Worm (Caenorhabditis elegans) whole organism, L2 larva: ENCODE results near the gene unk-1.

Experiments
- C34F6.9 ChIP-seq: fragments of 150-350 bp; optimal IDR thresholded peaks from 2 replicates; lab custom pipeline; 2014; ENCODE audit warnings: missing biosample characterization, missing genetic modification characterization
- F13H6.1 ChIP-seq: sonication (generic microtip); optimal IDR thresholded peaks from 2 replicates; lab custom pipeline; 2016; ENCODE audit warnings: missing genetic modification characterization, missing compliant biosample characterization
- R02D3.7 ChIP-seq: fragments of 150-350 bp; optimal IDR thresholded peaks from 2 replicates; lab custom pipeline; 2014; ENCODE audit warnings: missing biosample characterization, missing genetic modification characterization
- Y55F3AM.14 ChIP-seq: fragments of 200-800 bp; sonication (Bioruptor generic); optimal IDR thresholded peaks from 2 replicates; lab custom pipeline; 2018; ENCODE audit warnings: mild to moderate bottlenecking, missing genetic modification characterization, missing compliant biosample characterization
- ZK546.5 ChIP-seq: sonication (generic microtip); optimal IDR thresholded peaks from 2 replicates; lab custom pipeline; 2017; ENCODE audit warnings: missing biosample characterization, missing genetic modification characterization
- alr-1 ChIP-seq: fragments of 150-350 bp; optimal IDR thresholded peaks from 2 replicates; lab custom pipeline; 2014; ENCODE audit warnings: missing biosample characterization, missing genetic modification characterization
- ceh-16 ChIP-seq: fragments of 150-350 bp; optimal IDR thresholded peaks from 2 replicates; lab custom pipeline; 2014; ENCODE audit warnings: missing biosample characterization, missing genetic modification characterization
- ceh-82 ChIP-seq: fragments of 150-350 bp; optimal IDR thresholded peaks from 2 replicates; lab custom pipeline; 2014; ENCODE audit warnings: missing biosample characterization, missing genetic modification characterization
- crh-2 ChIP-seq: sonication (generic microtip); optimal IDR thresholded peaks from 2 replicates; lab custom pipeline; 2017; ENCODE audit warnings: missing biosample characterization, missing genetic modification characterization
- dmd-4 ChIP-seq: sonication (generic microtip); optimal IDR thresholded peaks from 2 replicates; lab custom pipeline; 2017; ENCODE audit warnings: missing biosample characterization, missing genetic modification characterization
- fos-1 ChIP-seq: fragments of 150-350 bp; optimal IDR thresholded peaks from 2 replicates; lab custom pipeline; 2014; ENCODE audit warnings: missing biosample characterization, missing genetic modification characterization
- gmeb-1 ChIP-seq: fragments of 150-350 bp; optimal IDR thresholded peaks from 2 replicates; lab custom pipeline; 2014; ENCODE audit warnings: missing biosample characterization, missing genetic modification characterization
- lin-11 ChIP-seq: fragments of 150-350 bp; sonication (generic microtip); optimal IDR thresholded peaks from 2 replicates; lab custom pipeline; 2014; ENCODE audit warnings: missing biosample characterization, missing genetic modification characterization, inconsistent platforms, mixed read lengths
- lsy-2 ChIP-seq, 2 experiments: fragments of 150-350 bp in 1 of 2; sonication (generic microtip) in 1 of 2; optimal IDR thresholded peaks; 2 replicates each; lab custom pipeline; 2014 to 2017; ENCODE audit warnings: missing biosample characterization in 2 of 2, missing genetic modification characterization in 2 of 2
- mdl-1 ChIP-seq, 2 experiments: fragments of 150-350 bp in 1 of 2; sonication (generic microtip) in 1 of 2; optimal IDR thresholded peaks; 2 replicates each; lab custom pipeline; 2017; ENCODE audit warnings: missing biosample characterization in 2 of 2, missing genetic modification characterization in 2 of 2
- nhr-11 ChIP-seq: fragments of 150-350 bp; optimal IDR thresholded peaks from 2 replicates; lab custom pipeline; 2014; ENCODE audit warnings: missing biosample characterization, missing genetic modification characterization
- nhr-12 ChIP-seq: fragments of 150-350 bp; optimal IDR thresholded peaks from 2 replicates; lab custom pipeline; 2014; ENCODE audit warnings: missing biosample characterization, missing genetic modification characterization
- nhr-129 ChIP-seq: fragments of 150-350 bp; optimal IDR thresholded peaks from 2 replicates; lab custom pipeline; 2014; ENCODE audit warnings: missing biosample characterization, missing genetic modification characterization
- nhr-21 ChIP-seq: fragments of 150-350 bp; optimal IDR thresholded peaks from 2 replicates; lab custom pipeline; 2014; ENCODE audit warnings: missing biosample characterization, missing genetic modification characterization
- nhr-237 ChIP-seq: fragments of 150-350 bp; optimal IDR thresholded peaks from 2 replicates; lab custom pipeline; 2014; ENCODE audit warnings: missing biosample characterization, missing genetic modification characterization
- nhr-25 ChIP-seq: fragments of 150-350 bp; sonication (generic microtip); optimal IDR thresholded peaks from 3 replicates; lab custom pipeline; 2014; ENCODE audit warnings: missing biosample characterization, missing genetic modification characterization
- nhr-77 ChIP-seq: fragments of 150-350 bp; optimal IDR thresholded peaks from 2 replicates; lab custom pipeline; 2014; ENCODE audit warnings: missing biosample characterization, missing genetic modification characterization
- sma-3 ChIP-seq: sonication (generic microtip); optimal IDR thresholded peaks from 2 replicates; lab custom pipeline; 2016; ENCODE audit warnings: missing genetic modification reagents, missing genetic modification characterization, missing compliant biosample characterization
- sma-9 ChIP-seq, 2 experiments: fragments of 150-350 bp in 1 of 2; sonication (generic microtip) in 1 of 2; optimal IDR thresholded peaks; 2 replicates each; lab custom pipeline; 2014 to 2016; ENCODE audit warnings: missing genetic modification characterization in 2 of 2, mild to moderate bottlenecking in 1 of 2, missing biosample characterization in 1 of 2, missing compliant biosample characterization in 1 of 2, missing genetic modification reagents in 1 of 2, moderate library complexity in 1 of 2
- snpc-4 ChIP-seq: fragments of 150-350 bp; optimal IDR thresholded peaks from 2 replicates; lab custom pipeline; 2014; ENCODE audit warnings: missing biosample characterization, missing genetic modification characterization
- unc-39 ChIP-seq: fragments of 150-350 bp; optimal IDR thresholded peaks from 2 replicates; lab custom pipeline; 2014; ENCODE audit warnings: missing biosample characterization, missing genetic modification characterization
- unc-55 ChIP-seq: fragments of 150-350 bp; sonication (generic microtip); optimal IDR thresholded peaks from 3 replicates; lab custom pipeline; 2014; ENCODE audit warnings: missing biosample characterization, missing genetic modification reagents, missing genetic modification characterization
- zag-1 ChIP-seq: fragments of 150-350 bp; optimal IDR thresholded peaks from 2 replicates; lab custom pipeline; 2014; ENCODE audit warnings: missing biosample characterization, missing genetic modification characterization
- ztf-1 ChIP-seq: fragments of 200-800 bp; sonication (Bioruptor generic); conservative IDR thresholded peaks from 2 replicates; pipeline ENCODE4 v1.3.6; 2022; ENCODE audit warnings: missing genetic modification characterization, missing compliant biosample characterization
- ztf-4 ChIP-seq: fragments of 150-350 bp; optimal IDR thresholded peaks from 2 replicates; lab custom pipeline; 2014; ENCODE audit warnings: missing biosample characterization, missing genetic modification characterization

Gene unk-1

ce11 chrX:8060823-8061222 lies 46.0 kb downstream of the unk-1 start, which contains the start of gene C18A11.3:
TSS of gene C18A11.3 (plus strand) at chrX:8061123.
- peak; percentile 24 for TF ChIP-seq fos-1 (tag; lab: Kevin White, UChicago)
- TF ChIP-seq lsy-2 (tag; optimal IDR thresholded peaks at IDR 0.05; lab: Kevin White, UChicago) = no peak
- TF ChIP-seq, all 48 proteins: peak for 1

- TF ChIP-seq alr-1 (tag; lab: Kevin White, UChicago) = no peak
- TF ChIP-seq ceh-16 (tag; lab: Kevin White, UChicago) = no peak
- TF ChIP-seq snpc-4 (tag; lab: Kevin White, UChicago) = no peak
- TF ChIP-seq nhr-21 = no peak
- TF ChIP-seq ztf-1 (GFP tag; lab: Robert Waterston, UW) = no peak
- no peak for TF ChIP-seq Y55F3AM.14 (GFP tag; lab: Kevin White, UChicago)
- TF ChIP-seq dmd-4 (tag; lab: Kevin White, UChicago) = no peak
- no peak for TF ChIP-seq sma-9 (GFP tag; optimal IDR thresholded peaks at IDR 0.05; lab: Kevin White, UChicago)
- no peak for TF ChIP-seq sma-9 (tag; optimal IDR thresholded peaks at IDR 0.05; lab: Kevin White, UChicago)
- TF ChIP-seq ceh-82 (tag; lab: Kevin White, UChicago) = no peak
- TF ChIP-seq C34F6.9 (tag; lab: Kevin White, UChicago) = no peak
- no peak for TF ChIP-seq unc-39
- TF ChIP-seq ZK546.5 = no peak
- TF ChIP-seq nhr-11 (tag; lab: Kevin White, UChicago) = no peak
- TF ChIP-seq ztf-4 (tag; lab: Kevin White, UChicago) = no peak
- no peak for TF ChIP-seq R02D3.7 (tag; lab: Kevin White, UChicago)
Measured at ce11 chrX:8067268-8067667, 52.5 kb downstream of the unk-1 start, which contains the start of gene C18A11.2. TSS of gene C18A11.2 (plus strand) at chrX:8067568.

- peak; percentile 49 for TF ChIP-seq gmeb-1 (tag; lab: Kevin White, UChicago)
- no peak for TF ChIP-seq nhr-25 (tag; lab: Kevin White, UChicago)
- no peak for TF ChIP-seq sma-3
- no peak for TF ChIP-seq unc-39
- TF ChIP-seq F13H6.1 (tag; lab: Kevin White, UChicago) = peak; percentile 40
- peak; percentile 35 for TF ChIP-seq nhr-129 (tag; lab: Kevin White, UChicago)
- TF ChIP-seq crh-2 = peak; percentile 40
- peak; percentile 29 for TF ChIP-seq fos-1 (tag; lab: Kevin White, UChicago)
Measured at ce11 chrX:8069293-8069692, 54.5 kb downstream of the unk-1 start, which contains the start of gene C18A11.1. TSS of gene C18A11.1 (plus strand) at chrX:8069328.

ce11 chrX:8074527-8074926 lies 59.7 kb downstream of the unk-1 start:
- TF ChIP-seq lin-11 (tag; lab: Kevin White, UChicago) = no peak
- TF ChIP-seq unc-55 (GFP tag; lab: Kevin White, UChicago) = no peak
- TF ChIP-seq ztf-1 (GFP tag; lab: Robert Waterston, UW) = no peak
- TF ChIP-seq ceh-16 (tag; lab: Kevin White, UChicago) = no peak
- no peak for TF ChIP-seq nhr-12
- TF ChIP-seq nhr-237 (tag; lab: Kevin White, UChicago) = no peak
- TF ChIP-seq zag-1 (tag; lab: Kevin White, UChicago) = no peak
- no peak for TF ChIP-seq mdl-1 (tag; optimal IDR thresholded peaks at IDR 0.05; lab: Kevin White, UChicago)
- TF ChIP-seq F13H6.1 (tag; lab: Kevin White, UChicago) = no peak
- no peak for TF ChIP-seq snpc-4 (tag; lab: Kevin White, UChicago)
- no peak for TF ChIP-seq dmd-4 (tag; lab: Kevin White, UChicago)
- TF ChIP-seq nhr-77 (tag; lab: Kevin White, UChicago) = no peak
- TF ChIP-seq, all 48 proteins: peak for 0
